Fruit fly (Drosophila melanogaster) Kc167 (cell line): ENCODE results near the gene Ir94d.

Source experiments
- psq ChIP-seq: fragments of >200 bp; optimal IDR thresholded peaks from 2 replicates; lab custom pipeline; 2017; ENCODE audit warnings: missing external identifiers
- ttk ChIP-seq: sonication (Bioruptor generic); optimal IDR thresholded peaks from 2 replicates; lab custom pipeline; 2017; ENCODE audit warnings: missing external identifiers

DNA sequence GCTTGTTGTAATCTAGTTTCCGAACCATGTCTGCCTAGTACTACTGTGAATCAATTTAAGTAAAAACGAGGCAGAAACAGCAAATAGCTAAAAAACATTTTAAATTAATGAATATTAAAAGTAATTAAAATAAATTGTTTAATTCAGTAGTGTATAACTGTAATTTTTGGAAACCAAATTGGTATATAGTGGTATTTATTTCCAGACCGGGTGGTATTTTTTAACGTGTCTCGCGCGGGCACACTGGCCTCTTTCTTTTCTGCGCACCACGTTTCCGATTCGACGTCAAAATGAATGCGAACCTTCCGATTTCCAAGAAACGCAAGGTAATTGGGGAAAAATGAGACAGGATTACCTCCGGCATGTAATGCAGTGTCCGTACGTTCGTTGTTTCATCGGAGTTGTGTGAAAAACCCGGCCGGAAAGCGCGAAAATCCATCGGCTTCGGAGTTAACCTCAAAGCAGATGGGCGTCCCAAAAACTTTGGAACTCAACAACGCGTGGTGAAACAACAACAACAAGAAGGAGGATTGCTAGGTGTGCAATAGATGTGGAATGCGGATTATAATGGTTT lies 44.0 kb upstream of the Ir94d start, which contains the start of gene RpS3:
- TF ChIP-seq psq (lab: Kevin White, UChicago) (no peak), ttk (lab: Kevin White, UChicago) (no peak)
